Fruit fly (Drosophila melanogaster) whole organism, embryonic: ENCODE results near the gene CG32647.

Experiments
- Aef1 ChIP-seq: fragments of 200-800 bp; sonication (Bioruptor generic); IDR thresholded peaks from 3 replicates; pipeline ENCODE4 v1.3.6; 2022; ENCODE audit warnings: missing biosample characterization, missing genetic modification characterization
- Atf6 ChIP-seq: fragments of 200-800 bp; sonication (Bioruptor generic); IDR thresholded peaks from 2 replicates; pipeline ENCODE4 v1.3.6; 2022; ENCODE audit warnings: missing biosample characterization, missing genetic modification characterization
- Awh ChIP-seq: fragments of 200-800 bp; sonication (Bioruptor generic); IDR thresholded peaks from 2 replicates; pipeline ENCODE4, ENCODE4 v1.3.6; 2022; ENCODE audit warnings: missing biosample characterization, missing genetic modification characterization
- Blimp-1 ChIP-seq: fragments of 200-800 bp; sonication (Bioruptor generic); optimal IDR thresholded peaks from 3 replicates; lab custom pipeline; 2018; ENCODE audit warnings: missing biosample characterization, missing genetic modification characterization, mild to moderate bottlenecking, moderate library complexity, missing genetic modification reagents
- CG11723 ChIP-seq: fragments of 200-800 bp; sonication (Bioruptor generic); optimal IDR thresholded peaks from 2 replicates; lab custom pipeline; 2017; ENCODE audit warnings: missing biosample characterization, mild to moderate bottlenecking, missing genetic modification characterization
- CG13624 ChIP-seq: fragments of 200-800 bp; sonication (Bioruptor generic); optimal IDR thresholded peaks from 2 replicates; lab custom pipeline; 2016; ENCODE audit warnings: missing biosample characterization, missing genetic modification characterization
- CG14710 ChIP-seq: fragments of 200-800 bp; sonication (Bioruptor generic); optimal IDR thresholded peaks from 3 replicates; lab custom pipeline; 2019; ENCODE audit warnings: missing biosample characterization, mild to moderate bottlenecking, missing genetic modification characterization, moderate library complexity
- CG31365 ChIP-seq: fragments of 200-800 bp; sonication (Bioruptor generic); optimal IDR thresholded peaks from 2 replicates; lab custom pipeline; 2018; ENCODE audit warnings: missing biosample characterization, mild to moderate bottlenecking, missing genetic modification characterization
- CG31441 ChIP-seq: fragments of 200-800 bp; sonication (Bioruptor generic); IDR thresholded peaks from 2 replicates; pipeline ENCODE4 v1.3.6; 2022; ENCODE audit warnings: missing biosample characterization, missing genetic modification characterization
- CG34376 ChIP-seq: fragments of 200-800 bp; sonication (Bioruptor generic); optimal IDR thresholded peaks from 2 replicates; lab custom pipeline; 2018; ENCODE audit warnings: missing biosample characterization, mild to moderate bottlenecking, missing genetic modification characterization
- CG4730 ChIP-seq: fragments of 200-800 bp; sonication (Bioruptor generic); IDR thresholded peaks from 2 replicates; pipeline ENCODE4 v1.3.6; 2022; ENCODE audit warnings: missing biosample characterization, missing genetic modification characterization
- CG6683 ChIP-seq: fragments of 200-800 bp; sonication (Bioruptor generic); optimal IDR thresholded peaks from 2 replicates; lab custom pipeline; 2017; ENCODE audit warnings: missing biosample characterization, mild to moderate bottlenecking, missing genetic modification characterization, missing genetic modification reagents
- CG7987 ChIP-seq: fragments of 200-800 bp; sonication (Bioruptor generic); optimal IDR thresholded peaks from 2 replicates; lab custom pipeline; 2018; ENCODE audit warnings: missing biosample characterization, mild to moderate bottlenecking, missing genetic modification characterization, moderate library complexity
- CG9609 ChIP-seq: fragments of 200-800 bp; sonication (Bioruptor generic); optimal IDR thresholded peaks from 3 replicates; lab custom pipeline; 2016; ENCODE audit warnings: missing biosample characterization, missing genetic modification characterization
- CG9876 ChIP-seq: fragments of 200-800 bp; sonication (Bioruptor generic); optimal IDR thresholded peaks from 2 replicates; lab custom pipeline; 2016; ENCODE audit warnings: missing biosample characterization, missing genetic modification characterization
- Deaf1 ChIP-seq: fragments of 200-800 bp; optimal IDR thresholded peaks from 3 replicates; lab custom pipeline; 2019; ENCODE audit warnings: missing biosample characterization, mild to moderate bottlenecking, missing genetic modification characterization, moderate library complexity
- Dek ChIP-seq: fragments of 200-800 bp; sonication (Bioruptor generic); optimal IDR thresholded peaks from 3 replicates; lab custom pipeline; 2019; ENCODE audit warnings: missing biosample characterization, mild to moderate bottlenecking, missing genetic modification characterization, moderate library complexity
- E2f1 ChIP-seq: fragments of 200-800 bp; sonication (Bioruptor generic); IDR thresholded peaks from 2 replicates; pipeline ENCODE4 v1.3.6; 2022; ENCODE audit warnings: missing biosample characterization, missing genetic modification characterization
- GATAe ChIP-seq: fragments of 200-800 bp; sonication (Bioruptor generic); conservative IDR thresholded peaks from 2 replicates; pipeline ENCODE4 v1.3.6; 2022; ENCODE audit warnings: missing biosample characterization, missing genetic modification characterization
- H15 ChIP-seq: fragments of 200-800 bp; sonication (Bioruptor generic); IDR thresholded peaks from 3 replicates; pipeline ENCODE4 v1.3.6; 2022; ENCODE audit warnings: missing biosample characterization, missing genetic modification characterization
- HmgZ ChIP-seq: fragments of 200-800 bp; sonication (Bioruptor generic); optimal IDR thresholded peaks from 2 replicates; lab custom pipeline; 2018; ENCODE audit warnings: missing biosample characterization, mild to moderate bottlenecking, missing genetic modification characterization
- Hsf ChIP-seq: fragments of 200-800 bp; sonication (Bioruptor generic); optimal IDR thresholded peaks from 3 replicates; lab custom pipeline; 2016; ENCODE audit warnings: missing biosample characterization, missing genetic modification characterization
- Kr ChIP-seq: fragments of 200-800 bp; sonication (Bioruptor generic); optimal IDR thresholded peaks from 2 replicates; lab custom pipeline; 2017; ENCODE audit warnings: missing biosample characterization, mild to moderate bottlenecking, missing genetic modification characterization
- Lhr ChIP-seq: fragments of 200-800 bp; sonication (Bioruptor generic); optimal IDR thresholded peaks from 3 replicates; lab custom pipeline; 2017; ENCODE audit warnings: mild to moderate bottlenecking, missing biosample characterization, missing genetic modification reagents, missing genetic modification characterization
- Mad ChIP-seq: fragments of 200-800 bp; sonication (Bioruptor generic); optimal IDR thresholded peaks from 2 replicates; lab custom pipeline; 2016; ENCODE audit warnings: missing biosample characterization, missing genetic modification characterization
- Med ChIP-seq: fragments of 200-800 bp; sonication (Bioruptor generic); peaks from one replicate; lab custom pipeline; 2016; ENCODE audit warnings: missing biosample characterization, missing genetic modification characterization, mild to moderate bottlenecking, inconsistent platforms, moderate library complexity
- Mrtf ChIP-seq: fragments of 200-800 bp; sonication (Bioruptor generic); IDR thresholded peaks from 3 replicates; pipeline ENCODE4 v1.3.6; 2022; ENCODE audit warnings: missing biosample characterization, missing genetic modification characterization
- Pdp1 ChIP-seq, 2 experiments: fragments of 200-800 bp; sonication (Bioruptor generic); optimal IDR thresholded peaks; 3 replicates each; lab custom pipeline; 2016; ENCODE audit warnings: missing biosample characterization in 2 of 2, missing genetic modification characterization in 2 of 2, mild to moderate bottlenecking in 1 of 2, moderate library complexity in 1 of 2
- Sox100B ChIP-seq: fragments of 200-800 bp; sonication (Bioruptor generic); optimal IDR thresholded peaks from 3 replicates; lab custom pipeline; 2018; ENCODE audit warnings: missing biosample characterization, mild to moderate bottlenecking, missing genetic modification characterization
- Tbp ChIP-seq: fragments of >200 bp; optimal IDR thresholded peaks from 2 replicates; lab custom pipeline; 2018; ENCODE audit warnings: missing biosample characterization, missing genetic modification characterization
- Trl ChIP-seq, 3 experiments: fragments of >200 bp in 2 of 3; fragments of 200-800 bp in 1 of 3; sonication (Bioruptor generic) in 1 of 3; optimal IDR thresholded peaks; 2 replicates in 1 of 3; 3 replicates in 2 of 3; lab custom pipeline; 2016 to 2017; ENCODE audit warnings: missing biosample characterization in 1 of 3, missing genetic modification characterization in 1 of 3
- btn ChIP-seq: fragments of 200-800 bp; sonication (Bioruptor generic); optimal IDR thresholded peaks from 2 replicates; lab custom pipeline; 2016; ENCODE audit warnings: missing biosample characterization, missing genetic modification characterization
- danr ChIP-seq: fragments of 200-800 bp; sonication (Bioruptor generic); IDR thresholded peaks from 2 replicates; pipeline ENCODE4 v1.3.6; 2022; ENCODE audit warnings: missing biosample characterization, missing genetic modification characterization
- fd64A ChIP-seq: fragments of 200-800 bp; sonication (Bioruptor generic); optimal IDR thresholded peaks from 3 replicates; lab custom pipeline; 2018; ENCODE audit warnings: missing biosample characterization, mild to moderate bottlenecking, missing genetic modification characterization
- hkb ChIP-seq, 2 experiments: fragments of 200-800 bp in 1 of 2; fragments of >200 bp in 1 of 2; sonication (Bioruptor generic) in 1 of 2; IDR thresholded peaks in 1 of 2; optimal IDR thresholded peaks in 1 of 2; 2 replicates each; pipeline versions ENCODE4 v1.3.6 to Lab custom; 2017 to 2022; ENCODE audit warnings: missing biosample characterization in 1 of 2, missing genetic modification characterization in 1 of 2
- jumu ChIP-seq: fragments of 200-800 bp; sonication (Bioruptor generic); optimal IDR thresholded peaks from 3 replicates; lab custom pipeline; 2016; ENCODE audit warnings: missing biosample characterization, missing genetic modification characterization
- lab ChIP-seq: fragments of 200-800 bp; sonication (Bioruptor generic); optimal IDR thresholded peaks from 3 replicates; lab custom pipeline; 2017; ENCODE audit warnings: missing biosample characterization, missing genetic modification characterization, mild to moderate bottlenecking, moderate library complexity, missing genetic modification reagents
- oc ChIP-seq: fragments of 200-800 bp; sonication (Bioruptor generic); optimal IDR thresholded peaks from 2 replicates; lab custom pipeline; 2018; ENCODE audit warnings: missing biosample characterization, mild to moderate bottlenecking, missing genetic modification characterization, moderate library complexity
- pita ChIP-seq: fragments of 200-800 bp; sonication (Bioruptor generic); optimal IDR thresholded peaks from 2 replicates; lab custom pipeline; 2017; ENCODE audit warnings: missing biosample characterization, mild to moderate bottlenecking, missing genetic modification characterization
- row ChIP-seq: fragments of 200-800 bp; sonication (Bioruptor generic); IDR thresholded peaks from 3 replicates; pipeline ENCODE4 v1.3.6; 2022; ENCODE audit warnings: missing biosample characterization, missing genetic modification characterization
- salm ChIP-seq: fragments of 200-800 bp; sonication (Bioruptor generic); optimal IDR thresholded peaks from 2 replicates; lab custom pipeline; 2018; ENCODE audit warnings: missing biosample characterization, mild to moderate bottlenecking, missing genetic modification characterization
- sc ChIP-seq, 3 experiments: fragments of >200 bp in 2 of 3; fragments of 200-800 bp in 1 of 3; sonication (Bioruptor generic) in 1 of 3; optimal IDR thresholded peaks; 2 replicates in 2 of 3; 3 replicates in 1 of 3; lab custom pipeline; 2017; ENCODE audit warnings: mild to moderate bottlenecking in 1 of 3, missing biosample characterization in 1 of 3, missing genetic modification characterization in 1 of 3, missing genetic modification reagents in 1 of 3
- sens-2 ChIP-seq: fragments of 200-800 bp; sonication (Bioruptor generic); IDR thresholded peaks from 2 replicates; pipeline ENCODE4 v1.3.6; 2022; ENCODE audit warnings: missing biosample characterization, missing genetic modification characterization
- shn ChIP-seq: fragments of 200-800 bp; sonication (Bioruptor generic); optimal IDR thresholded peaks from 3 replicates; lab custom pipeline; 2016; ENCODE audit warnings: missing biosample characterization, missing genetic modification characterization
- slp2 ChIP-seq: fragments of 200-800 bp; sonication (Bioruptor generic); optimal IDR thresholded peaks from 2 replicates; lab custom pipeline; 2016; ENCODE audit warnings: missing biosample characterization, missing genetic modification characterization
- sqz ChIP-seq: fragments of 200-800 bp; sonication (Bioruptor generic); optimal IDR thresholded peaks from 3 replicates; lab custom pipeline; 2018; ENCODE audit warnings: missing biosample characterization, mild to moderate bottlenecking, missing genetic modification characterization
- stwl ChIP-seq: fragments of 200-800 bp; sonication (Bioruptor generic); optimal IDR thresholded peaks from 3 replicates; lab custom pipeline; 2018; ENCODE audit warnings: missing biosample characterization, mild to moderate bottlenecking, missing genetic modification characterization, moderate library complexity
- tin ChIP-seq: fragments of 200-800 bp; sonication (Bioruptor generic); optimal IDR thresholded peaks from 3 replicates; lab custom pipeline; 2016; ENCODE audit warnings: missing biosample characterization, missing genetic modification characterization
- unpg ChIP-seq: fragments of 200-800 bp; sonication (Bioruptor generic); optimal IDR thresholded peaks from 3 replicates; lab custom pipeline; 2018; ENCODE audit warnings: missing biosample characterization, mild to moderate bottlenecking, missing genetic modification characterization, moderate library complexity
- zf30C ChIP-seq: fragments of 200-800 bp; sonication (Bioruptor generic); optimal IDR thresholded peaks from 3 replicates; lab custom pipeline; 2018; ENCODE audit warnings: missing biosample characterization, mild to moderate bottlenecking, missing genetic modification characterization

CG32647 gene

DNA sequence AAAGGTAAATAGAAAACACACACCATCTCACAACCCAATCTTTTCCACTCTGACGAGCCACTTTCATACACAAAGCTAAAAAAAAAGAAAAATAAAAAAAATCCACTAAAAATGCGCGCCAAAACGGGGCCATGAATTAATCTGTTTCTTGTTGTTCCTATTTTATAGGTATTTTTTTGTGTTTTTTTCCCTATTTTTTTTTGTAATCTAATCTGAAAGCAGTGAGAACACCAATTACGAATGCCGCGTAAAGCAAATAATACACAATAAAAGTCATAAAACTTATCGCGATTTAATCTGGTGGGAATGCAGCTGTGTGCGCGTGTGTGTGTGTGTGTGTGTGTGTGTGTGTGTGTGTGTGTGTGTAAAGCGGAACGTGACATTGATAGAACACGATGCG is 61.4 kb downstream of the CG32647 start (continued):
- TF ChIP-seq salm (tag; lab: Kevin White, UChicago): no peak
- no peak for TF ChIP-seq pita (GFP tag; lab: Kevin White, UChicago)
- TF ChIP-seq stwl (tag; lab: Kevin White, UChicago): no peak
- TF ChIP-seq Med (GFP tag; lab: Kevin White, UChicago): peak; percentile 21
- no peak for TF ChIP-seq hkb (optimal IDR thresholded peaks at IDR 0.05; lab: Kevin White, UChicago)
- no peak for TF ChIP-seq hkb (GFP tag; IDR thresholded peaks at IDR 0.05; lab: Robert Waterston, UW)
- no peak for TF ChIP-seq fd64A (GFP tag; lab: Kevin White, UChicago)
- TF ChIP-seq Mad (GFP tag; lab: Kevin White, UChicago): no peak
- no peak for TF ChIP-seq H15
- TF ChIP-seq oc (tag; lab: Kevin White, UChicago): no peak
- peak; percentile 91 for TF ChIP-seq sqz (GFP tag; lab: Kevin White, UChicago)
- peak; percentile 14 for TF ChIP-seq HmgZ
- no peak for TF ChIP-seq Deaf1 (tag; lab: Kevin White, UChicago)
- TF ChIP-seq Sox100B (GFP tag; lab: Kevin White, UChicago): no peak
- TF ChIP-seq Trl (optimal IDR thresholded peaks at IDR 0.05; lab: Kevin White, UChicago): no peak
- TF ChIP-seq Trl (GFP tag; optimal IDR thresholded peaks at IDR 0.05; lab: Kevin White, UChicago): no peak
- no peak for TF ChIP-seq CG31365 (tag; lab: Kevin White, UChicago)
- peak; percentile 47; the same call in 1 of the 2 replicates for TF ChIP-seq Atf6 (GFP tag; lab: Robert Waterston, UW)
- no peak for TF ChIP-seq Mrtf
- TF ChIP-seq CG13624 (GFP tag; lab: Kevin White, UChicago): no peak
- TF ChIP-seq shn (GFP tag; lab: Kevin White, UChicago): no peak
- no peak for TF ChIP-seq tin (GFP tag; lab: Kevin White, UChicago)
- TF ChIP-seq CG6683 (GFP tag; lab: Kevin White, UChicago): no peak
- TF ChIP-seq zf30C (GFP tag; lab: Kevin White, UChicago): no peak
- TF ChIP-seq CG4730 (GFP tag; lab: Robert Waterston, UW): no peak
- TF ChIP-seq sens-2 (GFP tag; lab: Robert Waterston, UW): no peak
- TF ChIP-seq lab (GFP tag; lab: Kevin White, UChicago): peak; percentile 56
- no peak for TF ChIP-seq Kr (GFP tag; lab: Kevin White, UChicago)
- no peak for TF ChIP-seq slp2
- TF ChIP-seq Blimp-1 (GFP tag; lab: Kevin White, UChicago): no peak
- TF ChIP-seq CG7987 (GFP tag; lab: Kevin White, UChicago): peak; percentile 13
- TF ChIP-seq CG34376 (GFP tag; lab: Kevin White, UChicago): peak; percentile 85
- TF ChIP-seq sc (optimal IDR thresholded peaks at IDR 0.05; lab: Kevin White, UChicago): no peak
- TF ChIP-seq sc (GFP tag; optimal IDR thresholded peaks at IDR 0.05; lab: Kevin White, UChicago): no peak
- TF ChIP-seq Hsf (GFP tag; lab: Kevin White, UChicago): no peak
- TF ChIP-seq Lhr (GFP tag; lab: Kevin White, UChicago): no peak
- no peak for TF ChIP-seq CG14710 (tag; lab: Kevin White, UChicago)
- no peak for TF ChIP-seq danr
- peak in 1 of 2 experiments; percentile 15 for TF ChIP-seq Pdp1 (GFP tag; optimal IDR thresholded peaks at IDR 0.05; lab: Kevin White, UChicago)
- no peak for TF ChIP-seq btn (GFP tag; lab: Kevin White, UChicago)
- no peak for TF ChIP-seq CG31441
- no peak for TF ChIP-seq E2f1 (GFP tag; lab: Robert Waterston, UW)
- TF ChIP-seq unpg (GFP tag; lab: Kevin White, UChicago): peak; percentile 3
- no peak for TF ChIP-seq CG9609
- TF ChIP-seq CG11723 (GFP tag; lab: Kevin White, UChicago): no peak
- TF ChIP-seq Dek (tag; lab: Kevin White, UChicago): no peak
- TF ChIP-seq Tbp: no peak
- TF ChIP-seq Awh (GFP tag; lab: Robert Waterston, UW): no peak
- no peak for TF ChIP-seq CG9876 (GFP tag; lab: Kevin White, UChicago)
- TF ChIP-seq Aef1 (GFP tag; lab: Robert Waterston, UW): no peak
- peak; percentile 85 for TF ChIP-seq GATAe (GFP tag; lab: Robert Waterston, UW)
- no peak for TF ChIP-seq row (GFP tag; lab: Robert Waterston, UW)
- no peak for TF ChIP-seq jumu
